Fruit fly (Drosophila melanogaster) Kc167 (cell line): ENCODE measurements around the gene Tango6.

Experiments
- Myc ChIP-seq: fragments of >200 bp; optimal IDR thresholded peaks from 2 replicates; lab custom pipeline; 2017; ENCODE audit warnings: missing external identifiers
- h ChIP-seq: fragments of >200 bp; optimal IDR thresholded peaks from 3 replicates; lab custom pipeline; 2018; ENCODE audit warnings: missing external identifiers
- psq ChIP-seq: fragments of >200 bp; optimal IDR thresholded peaks from 2 replicates; lab custom pipeline; 2017; ENCODE audit warnings: missing external identifiers

DNA sequence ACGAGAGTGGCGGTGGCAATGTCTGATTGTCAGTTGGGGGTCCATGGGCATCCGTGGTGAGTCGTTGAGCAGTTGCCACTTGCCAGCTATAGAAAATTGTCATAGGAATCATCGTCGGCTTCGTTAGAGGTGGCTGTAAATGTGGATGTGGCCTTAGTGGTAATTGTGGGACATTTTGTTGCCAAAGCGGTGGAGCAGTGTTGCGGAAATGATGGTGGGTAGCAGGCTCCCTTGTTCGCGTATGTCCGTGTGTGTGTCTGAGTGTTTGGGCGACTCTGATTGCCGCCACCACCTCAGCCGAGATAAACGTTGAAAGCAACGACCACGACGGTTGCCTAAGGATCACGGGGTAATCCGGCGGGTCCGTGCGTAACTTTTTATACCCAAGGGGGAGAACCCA is 48.2 kb downstream of the Tango6 start:
- no peak for TF ChIP-seq Myc (lab: Kevin White, UChicago)
- TF ChIP-seq psq = no peak
- TF ChIP-seq h (lab: Kevin White, UChicago) = no peak
